Worm (Caenorhabditis elegans) whole organism, late embryonic: ENCODE data around the gene T04F8.8.

ENCODE experiments used
- C08G9.2 ChIP-seq: sonication (generic microtip); optimal IDR thresholded peaks from 2 replicates; lab custom pipeline; 2016; ENCODE audit warnings: mild to moderate bottlenecking, missing genetic modification characterization, moderate library complexity, missing compliant biosample characterization
- F13H6.1 ChIP-seq: sonication (generic microtip); optimal IDR thresholded peaks from 2 replicates; lab custom pipeline; 2016; ENCODE audit warnings: missing genetic modification characterization, missing compliant biosample characterization
- K02D7.2 ChIP-seq: sonication (generic microtip); optimal IDR thresholded peaks from 2 replicates; lab custom pipeline; 2017; ENCODE audit warnings: mild to moderate bottlenecking, missing genetic modification characterization, missing compliant biosample characterization
- T23F11.4 ChIP-seq: fragments of 200-800 bp; sonication (Bioruptor generic); optimal IDR thresholded peaks from 2 replicates; lab custom pipeline; 2018; ENCODE audit warnings: mild to moderate bottlenecking, missing genetic modification characterization, missing compliant biosample characterization
- ama-1 ChIP-seq: fragments of 150-350 bp; optimal IDR thresholded peaks from 2 replicates; lab custom pipeline; 2014
- ceh-18 ChIP-seq: sonication (generic microtip); optimal IDR thresholded peaks from 2 replicates; lab custom pipeline; 2016; ENCODE audit warnings: missing genetic modification characterization, missing compliant biosample characterization
- ceh-30 ChIP-seq: fragments of 150-350 bp; optimal IDR thresholded peaks from 2 replicates; lab custom pipeline; 2014; ENCODE audit warnings: missing biosample characterization, missing genetic modification characterization
- ceh-34 ChIP-seq: sonication (generic microtip); optimal IDR thresholded peaks from 2 replicates; lab custom pipeline; 2016; ENCODE audit warnings: mild to moderate bottlenecking, missing genetic modification characterization, missing compliant biosample characterization
- ceh-6 ChIP-seq: fragments of 200-800 bp; sonication (Bioruptor generic); optimal IDR thresholded peaks from 2 replicates; lab custom pipeline; 2018; ENCODE audit warnings: mild to moderate bottlenecking, missing genetic modification characterization, missing compliant biosample characterization
- ceh-9 ChIP-seq: sonication (generic microtip); optimal IDR thresholded peaks from 2 replicates; lab custom pipeline; 2016; ENCODE audit warnings: mild to moderate bottlenecking, missing genetic modification characterization, inconsistent platforms, missing compliant biosample characterization
- elt-2 ChIP-seq: sonication (generic microtip); optimal IDR thresholded peaks from 2 replicates; lab custom pipeline; 2016; ENCODE audit warnings: missing genetic modification reagents, missing genetic modification characterization, missing compliant biosample characterization
- elt-4 ChIP-seq: sonication (generic microtip); optimal IDR thresholded peaks from 2 replicates; lab custom pipeline; 2016; ENCODE audit warnings: missing genetic modification characterization, missing compliant biosample characterization
- ets-4 ChIP-seq: sonication (generic microtip); optimal IDR thresholded peaks from 2 replicates; lab custom pipeline; 2016; ENCODE audit warnings: missing genetic modification characterization, missing compliant biosample characterization
- fax-1 ChIP-seq: sonication (generic microtip); optimal IDR thresholded peaks from 2 replicates; lab custom pipeline; 2016; ENCODE audit warnings: missing genotype, missing genetic modification characterization, missing compliant biosample characterization
- fkh-10 ChIP-seq: fragments of 150-350 bp; optimal IDR thresholded peaks from 2 replicates; lab custom pipeline; 2014; ENCODE audit warnings: missing biosample characterization, missing genetic modification reagents, missing genetic modification characterization
- fkh-6 ChIP-seq: sonication (generic microtip); optimal IDR thresholded peaks from 2 replicates; lab custom pipeline; 2016; ENCODE audit warnings: missing genetic modification characterization, missing compliant biosample characterization
- gmeb-2 ChIP-seq: sonication (generic microtip); optimal IDR thresholded peaks from 2 replicates; lab custom pipeline; 2016; ENCODE audit warnings: missing genetic modification characterization, inconsistent platforms, missing compliant biosample characterization
- hlh-15 ChIP-seq: sonication (generic microtip); optimal IDR thresholded peaks from 2 replicates; lab custom pipeline; 2016; ENCODE audit warnings: missing genetic modification characterization, missing compliant biosample characterization
- hlh-30 ChIP-seq: sonication (generic microtip); optimal IDR thresholded peaks from 2 replicates; lab custom pipeline; 2017; ENCODE audit warnings: antibody characterized with exemption, missing genetic modification characterization, missing compliant biosample characterization; ENCODE audit not compliant: insufficient read depth
- hlh-6 ChIP-seq: sonication (generic microtip); optimal IDR thresholded peaks from 2 replicates; lab custom pipeline; 2016; ENCODE audit warnings: missing genotype, missing genetic modification characterization, missing compliant biosample characterization
- lin-11 ChIP-seq: fragments of 200-800 bp; sonication (Bioruptor generic); optimal IDR thresholded peaks from 2 replicates; lab custom pipeline; 2018; ENCODE audit warnings: mild to moderate bottlenecking, missing genetic modification characterization, missing compliant biosample characterization
- madf-2 ChIP-seq: sonication (generic microtip); optimal IDR thresholded peaks from 2 replicates; lab custom pipeline; 2017; ENCODE audit warnings: missing genetic modification characterization, missing compliant biosample characterization
- nfya-1 ChIP-seq: sonication (generic microtip); optimal IDR thresholded peaks from 2 replicates; lab custom pipeline; 2017; ENCODE audit warnings: missing genetic modification characterization, mild to moderate bottlenecking, missing compliant biosample characterization, antibody characterized with exemption, moderate library complexity
- pag-3 ChIP-seq: sonication (generic microtip); optimal IDR thresholded peaks from 2 replicates; lab custom pipeline; 2016; ENCODE audit warnings: missing compliant biosample characterization, missing genetic modification characterization, borderline replicate concordance
- pax-1 ChIP-seq: fragments of 150-350 bp; optimal IDR thresholded peaks from 2 replicates; lab custom pipeline; 2014; ENCODE audit warnings: missing biosample characterization, missing genetic modification characterization
- pha-2 ChIP-seq: sonication (generic microtip); optimal IDR thresholded peaks from 2 replicates; lab custom pipeline; 2017; ENCODE audit warnings: mild to moderate bottlenecking, missing genetic modification characterization, missing compliant biosample characterization
- pha-4 ChIP-seq: fragments of 150-350 bp; optimal IDR thresholded peaks from 2 replicates; lab custom pipeline; 2018; ENCODE audit warnings: missing biosample characterization, missing genetic modification reagents, missing genetic modification characterization
- rnt-1 ChIP-seq: sonication (generic microtip); optimal IDR thresholded peaks from 2 replicates; lab custom pipeline; 2016; ENCODE audit warnings: missing genetic modification characterization, missing compliant biosample characterization
- sdc-2 ChIP-seq: sonication (generic microtip); optimal IDR thresholded peaks from 2 replicates; lab custom pipeline; 2016; ENCODE audit warnings: missing genotype, missing genetic modification characterization, missing compliant biosample characterization
- syd-9 ChIP-seq: sonication (generic microtip); optimal IDR thresholded peaks from 2 replicates; lab custom pipeline; 2016; ENCODE audit warnings: mild to moderate bottlenecking, missing genetic modification characterization, moderate library complexity, missing compliant biosample characterization
- tbx-2 ChIP-seq: sonication (generic microtip); optimal IDR thresholded peaks from 2 replicates; lab custom pipeline; 2016; ENCODE audit warnings: missing genetic modification characterization, missing compliant biosample characterization
- unc-3 ChIP-seq, 2 experiments: fragments of 200-800 bp in 1 of 2; sonication (Bioruptor generic) in 1 of 2; sonication (generic microtip) in 1 of 2; conservative IDR thresholded peaks in 1 of 2; optimal IDR thresholded peaks in 1 of 2; 2 replicates each; pipeline versions ENCODE4 v1.3.6 to Lab custom; 2016 to 2022; ENCODE audit warnings: missing compliant biosample characterization in 2 of 2, missing genetic modification characterization in 2 of 2, missing genetic modification reagents in 1 of 2
- unc-42 ChIP-seq: sonication (generic microtip); optimal IDR thresholded peaks from 2 replicates; lab custom pipeline; 2016; ENCODE audit warnings: missing genotype, missing genetic modification characterization, missing compliant biosample characterization
- ztf-16 ChIP-seq: sonication (generic microtip); optimal IDR thresholded peaks from 2 replicates; lab custom pipeline; 2017; ENCODE audit warnings: missing genetic modification characterization, missing compliant biosample characterization

Gene T04F8.8

ce11 chrX:11627013-11627412, 20.3 kb upstream of the T04F8.8 start, which contains the start of gene twk-44:
Gene twk-44 (minus strand): TSS chrX:11627113.
- TF ChIP-seq gmeb-2 (tag; lab: Kevin White, UChicago) (no peak), ceh-6 (GFP tag; lab: Kevin White, UChicago) (no peak), fkh-6 (tag; lab: Kevin White, UChicago) (no peak), pag-3 (tag; lab: Kevin White, UChicago) (no peak)

ce11 chrX:11628580-11628979, 18.7 kb upstream of the T04F8.8 start, which contains the start of gene spp-30:
Gene spp-30 (minus strand): TSS chrX:11628680.
- TF ChIP-seq pha-4 (tag; lab: Kevin White, UChicago) (no peak), F13H6.1 (tag; lab: Kevin White, UChicago) (no peak), hlh-30 (tag; lab: Kevin White, UChicago) (no peak), K02D7.2 (tag; lab: Kevin White, UChicago) (no peak), elt-2 (tag; lab: Kevin White, UChicago) (peak; percentile 53)

DNA sequence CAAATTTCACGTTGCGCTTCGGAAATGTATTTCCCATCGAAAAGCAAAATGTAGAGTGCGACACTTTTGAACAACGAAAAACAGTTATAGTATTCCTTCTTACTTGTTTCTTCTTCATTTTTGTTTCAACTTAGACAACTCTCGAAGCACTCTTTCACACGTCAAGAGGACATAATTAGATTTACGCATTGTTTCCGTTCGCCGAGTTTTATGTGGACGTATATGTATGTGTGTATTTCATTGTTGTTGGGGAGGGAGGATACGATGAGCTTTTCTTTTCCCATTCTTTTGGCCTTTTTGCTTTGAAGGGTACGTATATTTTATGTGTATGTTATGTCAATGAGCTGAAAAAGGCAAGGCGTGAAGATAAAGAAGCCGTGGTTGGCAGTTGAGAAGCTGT, 16.8 kb upstream of the T04F8.8 start:
- no peak for TF ChIP-seq ceh-9
- peak; percentile 79 for TF ChIP-seq unc-42
- peak; percentile 54 for TF ChIP-seq ceh-34

DNA sequence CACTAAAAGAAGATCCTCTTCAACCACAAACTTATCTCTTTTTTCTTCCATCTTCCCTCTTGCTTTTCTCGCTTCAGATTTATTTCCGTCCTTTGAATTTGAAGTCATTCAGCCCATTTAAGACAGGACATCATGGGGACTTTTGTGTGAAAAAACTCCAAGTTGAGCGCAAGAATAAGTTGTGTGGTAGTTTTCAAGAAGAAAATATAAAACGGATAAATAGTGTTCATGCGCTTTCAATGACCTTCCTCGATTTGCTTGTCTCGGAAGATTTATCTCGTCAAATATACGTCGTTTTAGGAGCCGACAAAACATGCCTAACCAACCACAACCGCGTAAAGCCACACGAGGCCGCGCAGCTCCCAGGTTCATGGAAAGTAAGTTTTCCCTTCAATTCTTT, 15.2 kb upstream of the T04F8.8 start, which contains the start of gene sto-6:
Gene sto-6 (plus strand): TSS at position 301 of the 400 bp plus-strand sequence.
- TF ChIP-seq ztf-16 (tag; lab: Kevin White, UChicago) (no peak), nfya-1 (tag; lab: Kevin White, UChicago) (no peak), C08G9.2 (tag; lab: Kevin White, UChicago) (no peak), unc-3 (GFP tag; conservative IDR thresholded peaks at IDR 0.05; lab: Robert Waterston, UW) (no peak), unc-3 (tag; optimal IDR thresholded peaks at IDR 0.05; lab: Kevin White, UChicago) (no peak), T23F11.4 (GFP tag; lab: Kevin White, UChicago) (no peak), elt-4 (tag; lab: Kevin White, UChicago) (no peak), madf-2 (tag; lab: Kevin White, UChicago) (no peak), sdc-2 (tag; lab: Kevin White, UChicago) (no peak), pax-1 (no peak), fkh-10 (GFP tag; lab: Kevin White, UChicago) (no peak), gmeb-2 (tag; lab: Kevin White, UChicago) (no peak), tbx-2 (tag; lab: Kevin White, UChicago) (no peak), syd-9 (tag; lab: Kevin White, UChicago) (no peak), ceh-9 (no peak)

DNA sequence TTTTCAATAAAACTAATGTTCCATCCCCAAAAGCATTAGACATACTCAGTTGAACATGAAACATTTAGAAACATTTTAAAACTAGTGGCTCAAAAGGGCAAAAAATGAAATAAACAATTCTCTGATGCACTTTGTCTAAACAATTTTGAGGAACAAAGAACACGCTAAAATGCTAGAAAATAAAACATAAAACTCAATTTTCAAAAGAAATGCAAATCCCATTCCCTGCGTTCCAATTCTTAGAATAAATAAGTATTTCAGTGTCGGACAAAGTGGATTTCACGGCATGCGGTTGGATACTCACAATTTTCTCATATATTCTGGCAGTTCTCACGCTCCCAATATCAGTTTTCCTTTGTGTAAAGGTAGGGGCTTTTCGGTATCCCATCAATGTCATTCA, 14.0 kb upstream of the T04F8.8 start:
- no peak for TF ChIP-seq rnt-1 (tag; lab: Kevin White, UChicago)
- no peak for TF ChIP-seq pax-1

DNA sequence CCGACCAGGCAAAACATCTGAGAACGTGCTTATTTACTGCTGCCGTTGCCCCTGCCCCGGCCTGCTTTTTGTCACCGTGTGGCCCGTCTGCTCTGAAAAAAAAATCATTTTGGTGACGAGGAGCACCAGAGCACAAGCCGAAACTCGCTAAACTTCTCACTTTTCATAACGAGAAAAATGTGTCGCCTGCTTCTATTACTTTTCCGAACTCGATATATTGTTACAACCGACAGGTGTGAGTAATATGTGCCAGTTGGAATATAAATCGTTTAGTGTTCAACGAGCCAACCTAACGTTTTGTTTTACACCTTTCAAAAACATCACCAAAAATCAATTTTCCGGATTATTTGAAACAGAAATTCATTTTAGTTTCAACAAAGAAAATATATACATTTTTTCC, 9.5 kb upstream of the T04F8.8 start:
- TF ChIP-seq fkh-10 (GFP tag; lab: Kevin White, UChicago) = no peak
- TF ChIP-seq fax-1 = no peak
- TF ChIP-seq C08G9.2 (tag; lab: Kevin White, UChicago) = no peak
- TF ChIP-seq ceh-30 (tag; lab: Kevin White, UChicago) = no peak
- TF ChIP-seq sdc-2 (tag; lab: Kevin White, UChicago) = no peak
- no peak for TF ChIP-seq ceh-18
- no peak for TF ChIP-seq pha-2
- TF ChIP-seq ets-4 (tag; lab: Kevin White, UChicago) = no peak
- no peak for TF ChIP-seq hlh-6
- TF ChIP-seq hlh-15 (tag; lab: Kevin White, UChicago) = no peak
- no peak for TF ChIP-seq ztf-16 (tag; lab: Kevin White, UChicago)
- no peak for TF ChIP-seq ama-1 (lab: Kevin White, UChicago)
- TF ChIP-seq lin-11 (tag; lab: Kevin White, UChicago) = no peak
- TF ChIP-seq elt-4 (tag; lab: Kevin White, UChicago) = no peak
- no peak for TF ChIP-seq unc-42
